Worm (Caenorhabditis elegans) whole organism, L4 larva: Measurements from ENCODE around the gene rack-1.

Experiments used
- D1046.2 ChIP-seq: fragments of 200-800 bp; sonication (Bioruptor generic); IDR thresholded peaks from 2 replicates; pipeline ENCODE4 v1.3.6; 2022; ENCODE audit warnings: missing genetic modification characterization, missing compliant biosample characterization
- F10B5.3 ChIP-seq: sonication (generic microtip); optimal IDR thresholded peaks from 2 replicates; lab custom pipeline; 2016; ENCODE audit warnings: mild to moderate bottlenecking, missing genetic modification characterization, missing compliant biosample characterization
- F37D6.2 ChIP-seq: sonication (generic microtip); optimal IDR thresholded peaks from 2 replicates; lab custom pipeline; 2016; ENCODE audit warnings: mild to moderate bottlenecking, missing genetic modification characterization, missing compliant biosample characterization
- F49E8.2 ChIP-seq: sonication (generic microtip); optimal IDR thresholded peaks from 2 replicates; lab custom pipeline; 2016; ENCODE audit warnings: missing compliant biosample characterization, mild to moderate bottlenecking, missing genetic modification characterization, borderline replicate concordance
- Y48G9A.11 ChIP-seq: fragments of 200-800 bp; sonication (Bioruptor generic); IDR thresholded peaks from 2 replicates; pipeline ENCODE4 v1.3.6; 2022; ENCODE audit warnings: missing genetic modification reagents, missing genetic modification characterization, missing compliant biosample characterization
- ZK546.5 ChIP-seq, 2 experiments: sonication (generic microtip); optimal IDR thresholded peaks; 2 replicates each; lab custom pipeline; 2017; ENCODE audit warnings: missing biosample characterization in 2 of 2, missing genetic modification characterization in 2 of 2
- aly-2 ChIP-seq: sonication (generic microtip); optimal IDR thresholded peaks from 2 replicates; lab custom pipeline; 2018; ENCODE audit warnings: missing biosample characterization, missing genetic modification characterization
- ceh-20 ChIP-seq: fragments of 200-800 bp; sonication (Bioruptor generic); IDR thresholded peaks from 2 replicates; pipeline ENCODE4 v1.3.6; 2022; ENCODE audit warnings: missing genetic modification reagents, missing genetic modification characterization, missing compliant biosample characterization
- ceh-32 ChIP-seq: sonication (generic microtip); optimal IDR thresholded peaks from 2 replicates; lab custom pipeline; 2016; ENCODE audit warnings: mild to moderate bottlenecking, missing genetic modification characterization, missing compliant biosample characterization; ENCODE audit not compliant: poor library complexity
- ceh-44 ChIP-seq: fragments of 200-800 bp; sonication (Bioruptor generic); IDR thresholded peaks from 2 replicates; pipeline ENCODE4 v1.3.6; 2022; ENCODE audit warnings: missing genetic modification reagents, missing genetic modification characterization, missing compliant biosample characterization
- ceh-62 ChIP-seq: sonication (generic microtip); optimal IDR thresholded peaks from 2 replicates; lab custom pipeline; 2017; ENCODE audit warnings: missing biosample characterization, missing genetic modification characterization
- ceh-82 ChIP-seq: sonication (generic microtip); optimal IDR thresholded peaks from 2 replicates; lab custom pipeline; 2017; ENCODE audit warnings: missing biosample characterization, missing genetic modification characterization
- ces-1 ChIP-seq: fragments of 150-350 bp; sonication (generic microtip); optimal IDR thresholded peaks from 4 replicates; lab custom pipeline; 2014; ENCODE audit warnings: missing biosample characterization, missing genetic modification reagents, missing genetic modification characterization
- cey-2 ChIP-seq: sonication (generic microtip); optimal IDR thresholded peaks from 3 replicates; lab custom pipeline; 2017; ENCODE audit warnings: missing genetic modification characterization, mild to moderate bottlenecking, missing compliant biosample characterization, antibody characterized with exemption, borderline replicate concordance; ENCODE audit not compliant: insufficient read depth
- daf-19 ChIP-seq: fragments of 200-800 bp; sonication (Bioruptor generic); conservative IDR thresholded peaks from 2 replicates; pipeline ENCODE4 v1.3.6; 2022; ENCODE audit warnings: missing genetic modification characterization, missing compliant biosample characterization
- daf-8 ChIP-seq: fragments of 200-800 bp; sonication (Bioruptor generic); IDR thresholded peaks from 2 replicates; pipeline ENCODE4 v1.3.6; 2022; ENCODE audit warnings: missing genetic modification characterization, missing compliant biosample characterization
- dmd-6 ChIP-seq: fragments of 200-800 bp; sonication (Bioruptor generic); IDR thresholded peaks from 2 replicates; pipeline ENCODE4 v1.3.6; 2022; ENCODE audit warnings: missing genetic modification reagents, missing genetic modification characterization, missing compliant biosample characterization
- dmd-9 ChIP-seq: fragments of 200-800 bp; sonication (Bioruptor generic); IDR thresholded peaks from 2 replicates; pipeline ENCODE4 v1.3.6; 2022; ENCODE audit warnings: missing genetic modification reagents, missing genetic modification characterization, missing compliant biosample characterization
- dve-1 ChIP-seq: sonication (generic microtip); optimal IDR thresholded peaks from 2 replicates; lab custom pipeline; 2017; ENCODE audit warnings: antibody characterized with exemption, mild to moderate bottlenecking, missing genetic modification characterization, missing compliant biosample characterization; ENCODE audit not compliant: insufficient read depth
- egl-43 ChIP-seq: fragments of 200-800 bp; sonication (Bioruptor generic); IDR thresholded peaks from 2 replicates; pipeline ENCODE4 v1.3.6; 2022; ENCODE audit warnings: missing genetic modification reagents, missing genetic modification characterization, missing compliant biosample characterization
- fos-1 ChIP-seq: fragments of 150-350 bp; optimal IDR thresholded peaks from 2 replicates; lab custom pipeline; 2014; ENCODE audit warnings: missing biosample characterization, missing genetic modification characterization
- gei-8 ChIP-seq: fragments of 200-800 bp; sonication (Bioruptor generic); optimal IDR thresholded peaks from 2 replicates; lab custom pipeline; 2018; ENCODE audit warnings: mild to moderate bottlenecking, missing genetic modification characterization, missing compliant biosample characterization
- hif-1 ChIP-seq, 2 experiments: sonication (generic microtip); optimal IDR thresholded peaks; 2 replicates each; lab custom pipeline; 2016 to 2017; ENCODE audit warnings: missing compliant biosample characterization in 2 of 2, missing genetic modification characterization in 2 of 2, missing genetic modification reagents in 2 of 2, missing genotype in 2 of 2, mild to moderate bottlenecking in 1 of 2
- hlh-11 ChIP-seq: fragments of 200-800 bp; sonication (Bioruptor generic); optimal IDR thresholded peaks from 2 replicates; lab custom pipeline; 2018; ENCODE audit warnings: mild to moderate bottlenecking, missing genetic modification characterization, missing compliant biosample characterization
- lin-1 ChIP-seq: fragments of 200-800 bp; sonication (Bioruptor generic); IDR thresholded peaks from 2 replicates; pipeline ENCODE4 v1.3.6; 2022; ENCODE audit warnings: missing genetic modification reagents, missing genetic modification characterization, missing compliant biosample characterization
- lin-38 ChIP-seq: fragments of 200-800 bp; sonication (Bioruptor generic); IDR thresholded peaks from 2 replicates; pipeline ENCODE4 v1.3.6; 2022; ENCODE audit warnings: missing genetic modification reagents, missing genetic modification characterization, missing compliant biosample characterization
- lir-3 ChIP-seq: sonication (generic microtip); optimal IDR thresholded peaks from 2 replicates; lab custom pipeline; 2016; ENCODE audit warnings: mild to moderate bottlenecking, missing genetic modification characterization, missing compliant biosample characterization
- madf-5 ChIP-seq, 2 experiments: fragments of 200-800 bp; sonication (Bioruptor generic); IDR thresholded peaks; 2 replicates each; pipeline ENCODE4 v1.3.6; 2022; ENCODE audit warnings: missing compliant biosample characterization in 2 of 2, missing genetic modification characterization in 2 of 2
- mep-1 ChIP-seq: fragments of 150-350 bp; sonication (generic microtip); optimal IDR thresholded peaks from 3 replicates; lab custom pipeline; 2014; ENCODE audit warnings: missing biosample characterization, missing genetic modification characterization
- mes-2 ChIP-seq: sonication (generic microtip); optimal IDR thresholded peaks from 2 replicates; lab custom pipeline; 2016; ENCODE audit warnings: missing genotype, mild to moderate bottlenecking, missing genetic modification characterization, missing compliant biosample characterization; ENCODE audit not compliant: poor library complexity, severe bottlenecking
- nhr-11 ChIP-seq: fragments of 150-350 bp; optimal IDR thresholded peaks from 2 replicates; lab custom pipeline; 2014; ENCODE audit warnings: missing biosample characterization, missing genetic modification characterization
- nhr-111 ChIP-seq: fragments of 200-800 bp; sonication (Bioruptor generic); optimal IDR thresholded peaks from 2 replicates; lab custom pipeline; 2018; ENCODE audit warnings: mild to moderate bottlenecking, missing genetic modification characterization, missing compliant biosample characterization
- nhr-237 ChIP-seq: sonication (generic microtip); optimal IDR thresholded peaks from 2 replicates; lab custom pipeline; 2017; ENCODE audit warnings: missing biosample characterization, missing genetic modification characterization
- nhr-41 ChIP-seq: fragments of 200-800 bp; sonication (Bioruptor generic); IDR thresholded peaks from 2 replicates; pipeline ENCODE4 v1.3.6; 2022; ENCODE audit warnings: missing genetic modification reagents, missing genetic modification characterization, missing compliant biosample characterization
- nhr-42 ChIP-seq: fragments of 200-800 bp; sonication (Bioruptor generic); IDR thresholded peaks from 2 replicates; pipeline ENCODE4 v1.3.6; 2022; ENCODE audit warnings: missing genetic modification characterization, missing compliant biosample characterization
- nhr-48 ChIP-seq: sonication (generic microtip); optimal IDR thresholded peaks from 2 replicates; lab custom pipeline; 2016; ENCODE audit warnings: mild to moderate bottlenecking, missing genetic modification characterization, missing compliant biosample characterization
- nhr-6 ChIP-seq: fragments of 150-350 bp; optimal IDR thresholded peaks from 2 replicates; lab custom pipeline; 2014; ENCODE audit warnings: missing biosample characterization, missing genetic modification characterization
- nhr-77 ChIP-seq: fragments of 150-350 bp; optimal IDR thresholded peaks from 2 replicates; lab custom pipeline; 2014; ENCODE audit warnings: missing biosample characterization, missing genetic modification characterization
- php-3 ChIP-seq: fragments of 200-800 bp; sonication (Bioruptor generic); IDR thresholded peaks from 2 replicates; pipeline ENCODE4 v1.3.6; 2022; ENCODE audit warnings: missing genetic modification reagents, missing genetic modification characterization, missing compliant biosample characterization
- pqm-1 ChIP-seq: sonication (generic microtip); optimal IDR thresholded peaks from 2 replicates; lab custom pipeline; 2017; ENCODE audit warnings: missing biosample characterization, missing genetic modification characterization
- saeg-2 ChIP-seq: fragments of 200-800 bp; sonication (Bioruptor generic); IDR thresholded peaks from 2 replicates; pipeline ENCODE4 v1.3.6; 2022; ENCODE audit warnings: missing genetic modification reagents, missing genetic modification characterization, missing compliant biosample characterization
- snpc-1.2 ChIP-seq: fragments of 200-800 bp; sonication (Bioruptor generic); IDR thresholded peaks from 2 replicates; pipeline ENCODE4 v1.3.6; 2022; ENCODE audit warnings: missing genetic modification reagents, missing genetic modification characterization, missing compliant biosample characterization
- snpc-4 ChIP-seq: fragments of 150-350 bp; optimal IDR thresholded peaks from 2 replicates; lab custom pipeline; 2014; ENCODE audit warnings: missing biosample characterization, missing genetic modification characterization
- spr-1 ChIP-seq: sonication (generic microtip); optimal IDR thresholded peaks from 2 replicates; lab custom pipeline; 2016; ENCODE audit warnings: mild to moderate bottlenecking, missing genetic modification characterization, missing compliant biosample characterization
- unc-130 ChIP-seq: sonication (generic microtip); optimal IDR thresholded peaks from 2 replicates; lab custom pipeline; 2016; ENCODE audit warnings: missing genetic modification reagents, missing genetic modification characterization, missing compliant biosample characterization
- unc-39 ChIP-seq: sonication (generic microtip); optimal IDR thresholded peaks from 2 replicates; lab custom pipeline; 2017; ENCODE audit warnings: missing biosample characterization, missing genetic modification characterization
- unc-62 ChIP-seq, 3 experiments: fragments of 150-350 bp in 1 of 3; sonication (generic microtip); optimal IDR thresholded peaks in 2 of 3; peaks in 1 of 3; 1 replicate in 1 of 3; 2 replicates in 2 of 3; lab custom pipeline; 2014 to 2017; ENCODE audit warnings: missing biosample characterization in 3 of 3, missing genetic modification characterization in 3 of 3, missing genetic modification reagents in 3 of 3, missing genotype in 1 of 3
- vab-7 ChIP-seq: fragments of 200-800 bp; sonication (Bioruptor generic); IDR thresholded peaks from 2 replicates; pipeline ENCODE4 v1.3.6; 2022; ENCODE audit warnings: missing genetic modification reagents, missing genetic modification characterization, missing compliant biosample characterization
- zag-1 ChIP-seq: fragments of 150-350 bp; optimal IDR thresholded peaks from 2 replicates; lab custom pipeline; 2014; ENCODE audit warnings: missing biosample characterization, missing genetic modification characterization
- zip-2 ChIP-seq: fragments of 150-350 bp; optimal IDR thresholded peaks from 2 replicates; lab custom pipeline; 2014; ENCODE audit warnings: missing biosample characterization, missing genetic modification characterization
- ztf-11 ChIP-seq: fragments of 150-350 bp; optimal IDR thresholded peaks from 2 replicates; lab custom pipeline; 2014; ENCODE audit warnings: missing biosample characterization, missing genetic modification characterization

rack-1 gene

ce11 chrIV:10151439-10151997, 25.0 kb upstream of the rack-1 start, which contains the start of gene copg-1 (continued):
- no peak for TF ChIP-seq dmd-9
- TF ChIP-seq Y48G9A.11, result no peak
- TF ChIP-seq php-3 (GFP tag; lab: Robert Waterston, UW), result no peak
- no peak for TF ChIP-seq daf-19 (GFP tag; lab: Robert Waterston, UW)
- no peak for TF ChIP-seq unc-62 (GFP tag; optimal IDR thresholded peaks at IDR 0.05 in 1 of 2; lab: Kevin White, UChicago)
- TF ChIP-seq unc-62 (tag; optimal IDR thresholded peaks at IDR 0.05; lab: Kevin White, UChicago), result no peak
- TF ChIP-seq nhr-6 (tag; lab: Kevin White, UChicago), result peak; percentile 28
- no peak for TF ChIP-seq F37D6.2 (tag; lab: Kevin White, UChicago)
- TF ChIP-seq spr-1 (tag; lab: Kevin White, UChicago), result no peak
- no peak for TF ChIP-seq aly-2
- TF ChIP-seq ceh-44 (GFP tag; lab: Robert Waterston, UW), result no peak
- TF ChIP-seq unc-39, result no peak
- no peak for TF ChIP-seq nhr-48
- no peak for TF ChIP-seq nhr-111
- TF ChIP-seq pqm-1 (tag; lab: Kevin White, UChicago), result no peak
- TF ChIP-seq cey-2 (tag; lab: Kevin White, UChicago), result no peak
- TF ChIP-seq ceh-32 (tag; lab: Kevin White, UChicago), result no peak
- peak; percentile 39 for TF ChIP-seq dve-1 (tag; lab: Kevin White, UChicago)
- TF ChIP-seq mep-1 (tag; lab: Kevin White, UChicago), result peak; percentile 42
- no peak for TF ChIP-seq zag-1
- no peak for TF ChIP-seq nhr-41 (GFP tag; lab: Robert Waterston, UW)
- no peak for TF ChIP-seq snpc-4 (tag; lab: Kevin White, UChicago)
- peak; percentile 24 for TF ChIP-seq hlh-11 (tag; lab: Kevin White, UChicago)
- TF ChIP-seq F10B5.3 (tag; lab: Kevin White, UChicago), result no peak
- TF ChIP-seq gei-8 (GFP tag; lab: Kevin White, UChicago), result no peak
- TF ChIP-seq nhr-237 (tag; lab: Kevin White, UChicago), result no peak
- no peak for TF ChIP-seq ceh-20 (GFP tag; lab: Robert Waterston, UW)
- TF ChIP-seq nhr-77 (tag; lab: Kevin White, UChicago), result no peak
- TF ChIP-seq madf-5 (GFP tag; IDR thresholded peaks at IDR 0.05; lab: Robert Waterston, UW), result no peak
- peak; percentile 55 for TF ChIP-seq ces-1
- TF ChIP-seq nhr-42, result no peak
- no peak for TF ChIP-seq F49E8.2 (tag; lab: Kevin White, UChicago)
- TF ChIP-seq egl-43, result no peak
- TF ChIP-seq dmd-6, result 0 out of 2 replicates have a peak, but pooled peaks have one; percentile 7
- TF ChIP-seq mes-2 (tag; lab: Kevin White, UChicago), result peak; percentile 77
- peak; percentile 39; the same call in 1 of the 2 replicates for TF ChIP-seq lin-38 (GFP tag; lab: Robert Waterston, UW)
- no peak for TF ChIP-seq snpc-1.2
- no peak for TF ChIP-seq ceh-82 (tag; lab: Kevin White, UChicago)
- TF ChIP-seq ZK546.5 (tag; optimal IDR thresholded peaks at IDR 0.05; lab: Kevin White, UChicago), result no peak
- no peak for TF ChIP-seq daf-8
- no peak for TF ChIP-seq unc-130 (GFP tag; lab: Kevin White, UChicago)
- no peak for TF ChIP-seq saeg-2 (GFP tag; lab: Robert Waterston, UW)
- TF ChIP-seq zip-2, result no peak
- TF ChIP-seq fos-1 (tag; lab: Kevin White, UChicago), result no peak
- TF ChIP-seq D1046.2 (GFP tag; lab: Robert Waterston, UW), result no peak
- no peak for TF ChIP-seq ceh-62 (tag; lab: Kevin White, UChicago)
- no peak for TF ChIP-seq ztf-11 (tag; lab: Kevin White, UChicago)
- TF ChIP-seq lin-1 (GFP tag; lab: Robert Waterston, UW), result no peak
- TF ChIP-seq nhr-11 (tag; lab: Kevin White, UChicago), result no peak
- no peak for TF ChIP-seq lir-3 (tag; lab: Kevin White, UChicago)
- TF ChIP-seq hif-1 (tag; optimal IDR thresholded peaks at IDR 0.05; lab: Kevin White, UChicago), result no peak
- no peak for TF ChIP-seq vab-7 (GFP tag; lab: Robert Waterston, UW)
